Worm (Caenorhabditis elegans): ENCODE data around the gene mrp-8.

- TF ChIP-seq lin-13 (tag; optimal IDR thresholded peaks at IDR 0.05) (no peak), pha-4 (tag; optimal IDR thresholded peaks at IDR 0.05) (no peak), nhr-237 (tag; optimal IDR thresholded peaks at IDR 0.05) (no peak), ham-2 (GFP tag; optimal IDR thresholded peaks at IDR 0.05) (no peak), mep-1 (tag; optimal IDR thresholded peaks at IDR 0.05) (no peak), nhr-12 (tag; optimal IDR thresholded peaks at IDR 0.05) (no peak), unc-62 (GFP tag; optimal IDR thresholded peaks at IDR 0.05) (no peak), nhr-2 (tag; optimal IDR thresholded peaks at IDR 0.05) (no peak), ces-1 (GFP tag; optimal IDR thresholded peaks at IDR 0.05) (no peak), ztf-11 (tag; optimal IDR thresholded peaks at IDR 0.05) (no peak)
These were observed 3.7 kb downstream of the mrp-8 start for ce11 chrIII:12299259-12299658.
